Fruit fly (Drosophila melanogaster): ENCODE results near the gene Traf6.
A peak's percentile ranks its signal among the peaks of the same experiment; 100 is the strongest.

Gene Traf6

dm6 chrX:8157294-8157693 lies at the start of gene Traf6, which contains the start of gene GIIIspla2:
Traf6 (minus strand) TSS chrX:8157386.
GIIIspla2 (plus strand) TSS chrX:8157628.
- TF ChIP-seq CG30020 (tag; optimal IDR thresholded peaks at IDR 0.05) (peak; percentile 71), ac (GFP tag; optimal IDR thresholded peaks at IDR 0.05) (no peak), ssp (GFP tag; IDR thresholded peaks at IDR 0.05) (peak; percentile 90), vnd (GFP tag; IDR thresholded peaks at IDR 0.05; ENCODE audit: partially characterized antibody) (no peak), zen (tag; optimal IDR thresholded peaks at IDR 0.05) (peak; percentile 60), CG18262 (tag; optimal IDR thresholded peaks at IDR 0.05) (peak; percentile 86), HHEX (GFP tag; optimal IDR thresholded peaks at IDR 0.05) (peak; percentile 60), CG2889 (GFP tag; IDR thresholded peaks at IDR 0.05) (0 out of 3 replicates have a peak, but pooled peaks have one; percentile 42), zf30C (GFP tag; optimal IDR thresholded peaks at IDR 0.05) (no peak), Mrtf (GFP tag; IDR thresholded peaks at IDR 0.05) (peak; percentile 68; the same call in 1 of the 3 replicates), ash1 (GFP tag; optimal IDR thresholded peaks at IDR 0.05) (no peak), CG1529 (GFP tag; optimal IDR thresholded peaks at IDR 0.05) (no peak), CG10147 (GFP tag; optimal IDR thresholded peaks at IDR 0.05) (peak; percentile 66), CG4854 (GFP tag; optimal IDR thresholded peaks at IDR 0.05) (peak; percentile 46), CG30403 (GFP tag; optimal IDR thresholded peaks at IDR 0.05) (peak; percentile 79), insv (GFP tag; optimal IDR thresholded peaks at IDR 0.05) (peak in 1 of 2 experiments; percentile 56), Taf1 (GFP tag; IDR thresholded peaks at IDR 0.05) (peak; percentile 56; the same call in 1 of the 2 replicates), onecut (GFP tag; IDR thresholded peaks at IDR 0.05) (peak; percentile 40; the same call in 1 of the 2 replicates), CG11085 (GFP tag; IDR thresholded peaks at IDR 0.05) (peak; percentile 69), CG10431 (GFP tag; optimal IDR thresholded peaks at IDR 0.05) (no peak), caup (GFP tag; optimal IDR thresholded peaks at IDR 0.05; ENCODE audit: severe bottlenecking) (peak; percentile 81), sc (optimal IDR thresholded peaks at IDR 0.05) (no peak), sc (GFP tag; optimal IDR thresholded peaks at IDR 0.05) (no peak), CG12659 (GFP tag; optimal IDR thresholded peaks at IDR 0.05) (peak; percentile 88), CG4424 (GFP tag; optimal IDR thresholded peaks at IDR 0.05) (peak; percentile 65), nerfin-1 (tag; optimal IDR thresholded peaks at IDR 0.05) (peak; percentile 48), bcd (GFP tag; optimal IDR thresholded peaks at IDR 0.05) (peak; percentile 72), Doc2 (GFP tag; IDR thresholded peaks at IDR 0.05) (no peak), inv (GFP tag; IDR thresholded peaks at IDR 0.05; ENCODE audit: partially characterized antibody) (no peak), B-H2 (GFP tag; optimal IDR thresholded peaks at IDR 0.05) (peak; percentile 86), CG15696 (tag; optimal IDR thresholded peaks at IDR 0.05) (peak; percentile 65), CG10321 (GFP tag; IDR thresholded peaks at IDR 0.05) (no peak), bsh (GFP tag; optimal IDR thresholded peaks at IDR 0.05) (peak in 1 of 2 experiments; percentile 75), nerfin-2 (GFP tag; IDR thresholded peaks at IDR 0.05; ENCODE audit: partially characterized antibody) (no peak), CG16779 (GFP tag; IDR thresholded peaks at IDR 0.05) (peak; percentile 24; the same call in 1 of the 2 replicates), sisA (GFP tag; IDR thresholded peaks at IDR 0.05) (peak; percentile 76), jing (GFP tag; optimal IDR thresholded peaks at IDR 0.05) (peak; percentile 55), psq (GFP tag; optimal IDR thresholded peaks at IDR 0.05) (peak; percentile 39), CG13123 (GFP tag; optimal IDR thresholded peaks at IDR 0.05) (peak; percentile 41), CG3407 (GFP tag; optimal IDR thresholded peaks at IDR 0.05) (peak; percentile 48), CG7786 (GFP tag; optimal IDR thresholded peaks at IDR 0.05) (peak; percentile 72), rib (GFP tag; IDR thresholded peaks at IDR 0.05) (no peak), CG14965 (GFP tag; optimal IDR thresholded peaks at IDR 0.05; ENCODE audit: borderline replicate concordance) (no peak), CG17912 (GFP tag; optimal IDR thresholded peaks at IDR 0.05) (peak; percentile 16), chinmo (GFP tag; IDR thresholded peaks at IDR 0.05; ENCODE audit: partially characterized antibody) (no peak), Oaz (GFP tag; IDR thresholded peaks at IDR 0.05) (no peak), CG3995 (GFP tag; optimal IDR thresholded peaks at IDR 0.05) (peak; percentile 60), dm (GFP tag; optimal IDR thresholded peaks at IDR 0.05) (peak; percentile 77), CG4617 (GFP tag; optimal IDR thresholded peaks at IDR 0.05; ENCODE audit: borderline replicate concordance) (peak; percentile 57), CG11247 (GFP tag; IDR thresholded peaks at IDR 0.05) (peak; percentile 63)

Measured in whole organism, embryonic.